Worm (Caenorhabditis elegans) whole organism, young adult: ENCODE results near the gene Y41D4A.6.

ENCODE experiments used
- D2030.7 ChIP-seq: fragments of 200-800 bp; sonication (Bioruptor generic); IDR thresholded peaks from 2 replicates; pipeline ENCODE4 v1.3.6; 2022; ENCODE audit warnings: missing genetic modification reagents, missing genetic modification characterization, missing compliant biosample characterization
- F23B12.7 ChIP-seq: sonication (generic microtip); optimal IDR thresholded peaks from 2 replicates; lab custom pipeline; 2017; ENCODE audit warnings: missing genetic modification characterization, mild to moderate bottlenecking, missing compliant biosample characterization, antibody characterized with exemption, moderate library complexity; ENCODE audit not compliant: insufficient read depth
- F33H1.4 ChIP-seq: fragments of 200-800 bp; sonication (Bioruptor generic); IDR thresholded peaks from 2 replicates; pipeline ENCODE4 v1.3.6; 2022; ENCODE audit warnings: missing genetic modification reagents, missing genetic modification characterization, missing compliant biosample characterization
- F49E8.2 ChIP-seq: sonication (generic microtip); optimal IDR thresholded peaks from 3 replicates; lab custom pipeline; 2017; ENCODE audit warnings: missing genetic modification characterization, mild to moderate bottlenecking, missing compliant biosample characterization, antibody characterized with exemption, moderate library complexity; ENCODE audit not compliant: insufficient read depth
- K11D2.4 ChIP-seq: fragments of 200-800 bp; sonication (Bioruptor generic); IDR thresholded peaks from 2 replicates; pipeline ENCODE4 v1.3.6; 2022; ENCODE audit warnings: missing genetic modification reagents, missing genetic modification characterization, missing compliant biosample characterization
- K12H6.12 ChIP-seq: fragments of 200-800 bp; sonication (Bioruptor generic); optimal IDR thresholded peaks from 2 replicates; lab custom pipeline; 2018; ENCODE audit warnings: mild to moderate bottlenecking, missing genetic modification characterization, missing compliant biosample characterization
- Y53G8AR.9 ChIP-seq: fragments of 200-800 bp; sonication (Bioruptor generic); conservative IDR thresholded peaks from 2 replicates; pipeline ENCODE4 v1.3.6; 2022; ENCODE audit warnings: missing genetic modification reagents, missing genetic modification characterization, missing compliant biosample characterization
- ZK185.1 ChIP-seq: sonication (generic microtip); optimal IDR thresholded peaks from 2 replicates; lab custom pipeline; 2016; ENCODE audit warnings: mild to moderate bottlenecking, missing genetic modification characterization, missing compliant biosample characterization; ENCODE audit not compliant: poor library complexity, severe bottlenecking
- attf-3 ChIP-seq: fragments of 200-800 bp; sonication (Bioruptor generic); conservative IDR thresholded peaks from 2 replicates; pipeline ENCODE4 v1.3.6; 2022; ENCODE audit warnings: missing genetic modification reagents, missing genetic modification characterization, missing compliant biosample characterization
- cebp-1 ChIP-seq, 2 experiments: fragments of 200-800 bp in 1 of 2; sonication (Bioruptor generic) in 1 of 2; sonication (generic microtip) in 1 of 2; IDR thresholded peaks in 1 of 2; optimal IDR thresholded peaks in 1 of 2; 2 replicates each; pipeline versions ENCODE4 v1.3.6 to Lab custom; 2017 to 2022; ENCODE audit warnings: missing compliant biosample characterization in 2 of 2, missing genetic modification characterization in 2 of 2, mild to moderate bottlenecking in 1 of 2, missing genetic modification reagents in 1 of 2, moderate library complexity in 1 of 2
- ceh-100 ChIP-seq: fragments of 200-800 bp; sonication (Bioruptor generic); IDR thresholded peaks from 2 replicates; pipeline ENCODE4 v1.3.6; 2022; ENCODE audit warnings: missing genetic modification reagents, missing genetic modification characterization, missing compliant biosample characterization
- ceh-27 ChIP-seq: fragments of 200-800 bp; sonication (Bioruptor generic); optimal IDR thresholded peaks from 2 replicates; lab custom pipeline; 2018; ENCODE audit warnings: mild to moderate bottlenecking, missing genetic modification characterization, moderate library complexity, missing compliant biosample characterization
- ceh-79 ChIP-seq: sonication (generic microtip); optimal IDR thresholded peaks from 2 replicates; lab custom pipeline; 2017; ENCODE audit warnings: mild to moderate bottlenecking, missing genetic modification characterization, missing compliant biosample characterization
- dox-1 ChIP-seq: fragments of 200-800 bp; sonication (Bioruptor generic); IDR thresholded peaks from 2 replicates; pipeline ENCODE4 v1.3.6; 2022; ENCODE audit warnings: missing genetic modification reagents, missing genetic modification characterization, missing compliant biosample characterization
- dpl-1 ChIP-seq: fragments of 150-350 bp; optimal IDR thresholded peaks from 2 replicates; lab custom pipeline; 2014; ENCODE audit warnings: missing biosample characterization, missing genetic modification reagents, missing genetic modification characterization
- efl-1 ChIP-seq: fragments of 150-350 bp; optimal IDR thresholded peaks from 2 replicates; lab custom pipeline; 2014; ENCODE audit warnings: missing biosample characterization, missing genetic modification reagents, missing genetic modification characterization
- egl-18 ChIP-seq: fragments of 200-800 bp; sonication (Bioruptor generic); IDR thresholded peaks from 2 replicates; pipeline ENCODE4 v1.3.6; 2022; ENCODE audit warnings: missing genetic modification reagents, missing genetic modification characterization, missing compliant biosample characterization
- ekl-4 ChIP-seq: fragments of 200-800 bp; sonication (Bioruptor generic); IDR thresholded peaks from 2 replicates; pipeline ENCODE4 v1.3.6; 2022; ENCODE audit warnings: missing genetic modification reagents, missing genetic modification characterization, missing compliant biosample characterization
- fkh-3 ChIP-seq: sonication (generic microtip); optimal IDR thresholded peaks from 2 replicates; lab custom pipeline; 2016; ENCODE audit warnings: mild to moderate bottlenecking, missing genetic modification characterization, missing compliant biosample characterization
- hlh-12 ChIP-seq: sonication (generic microtip); optimal IDR thresholded peaks from 2 replicates; lab custom pipeline; 2016; ENCODE audit warnings: missing genetic modification characterization, missing compliant biosample characterization
- hmg-1.2 ChIP-seq: fragments of 200-800 bp; sonication (Bioruptor generic); IDR thresholded peaks from 2 replicates; pipeline ENCODE4 v1.3.6; 2022; ENCODE audit warnings: missing genetic modification reagents, missing genetic modification characterization, missing compliant biosample characterization
- let-607 ChIP-seq, 2 experiments: fragments of 200-800 bp in 1 of 2; sonication (Bioruptor generic) in 1 of 2; sonication (generic microtip) in 1 of 2; optimal IDR thresholded peaks; 2 replicates each; lab custom pipeline; 2016 to 2018; ENCODE audit warnings: mild to moderate bottlenecking in 2 of 2, missing compliant biosample characterization in 2 of 2, missing genetic modification characterization in 2 of 2, moderate library complexity in 2 of 2, missing genotype in 1 of 2
- lin-26 ChIP-seq: fragments of 200-800 bp; sonication (Bioruptor generic); IDR thresholded peaks from 2 replicates; pipeline ENCODE4 v1.3.6; 2022; ENCODE audit warnings: missing genetic modification reagents, missing genetic modification characterization, missing compliant biosample characterization
- lin-35 ChIP-seq, 3 experiments: fragments of 150-350 bp in 2 of 3; sonication (generic microtip) in 1 of 3; optimal IDR thresholded peaks; 2 replicates each; lab custom pipeline; 2014 to 2018; ENCODE audit warnings: missing biosample characterization in 3 of 3, missing genetic modification characterization in 3 of 3, missing genetic modification reagents in 3 of 3
- lin-54 ChIP-seq: fragments of 200-800 bp; sonication (Bioruptor generic); optimal IDR thresholded peaks from 2 replicates; lab custom pipeline; 2018; ENCODE audit warnings: mild to moderate bottlenecking, missing genetic modification characterization, missing compliant biosample characterization
- madf-3 ChIP-seq: fragments of 200-800 bp; sonication (Bioruptor generic); IDR thresholded peaks from 2 replicates; pipeline ENCODE4 v1.3.6; 2022; ENCODE audit warnings: missing genetic modification reagents, missing genetic modification characterization, missing compliant biosample characterization
- madf-6 ChIP-seq: fragments of 200-800 bp; sonication (Bioruptor generic); IDR thresholded peaks from 2 replicates; pipeline ENCODE4 v1.3.6; 2022; ENCODE audit warnings: missing genetic modification reagents, missing genetic modification characterization, missing compliant biosample characterization
- madf-8 ChIP-seq: fragments of 200-800 bp; sonication (Bioruptor generic); conservative IDR thresholded peaks from 2 replicates; pipeline ENCODE4 v1.3.6; 2022; ENCODE audit warnings: missing genetic modification reagents, missing genetic modification characterization, missing compliant biosample characterization
- mxl-1 ChIP-seq: sonication (generic microtip); optimal IDR thresholded peaks from 2 replicates; lab custom pipeline; 2016; ENCODE audit warnings: missing genetic modification characterization, missing compliant biosample characterization
- nfyb-1 ChIP-seq: fragments of 200-800 bp; sonication (Bioruptor generic); IDR thresholded peaks from 2 replicates; pipeline ENCODE4 v1.3.6; 2022; ENCODE audit warnings: missing genetic modification reagents, missing genetic modification characterization, missing compliant biosample characterization
- nhr-80 ChIP-seq: sonication (generic microtip); optimal IDR thresholded peaks from 2 replicates; lab custom pipeline; 2016; ENCODE audit warnings: missing genetic modification characterization, missing compliant biosample characterization
- pbrm-1 ChIP-seq: fragments of 200-800 bp; sonication (Bioruptor generic); IDR thresholded peaks from 2 replicates; pipeline ENCODE4 v1.3.6; 2022; ENCODE audit warnings: missing genetic modification reagents, missing genetic modification characterization, missing compliant biosample characterization
- rcor-1 ChIP-seq: fragments of 200-800 bp; sonication (Bioruptor generic); IDR thresholded peaks from 2 replicates; pipeline ENCODE4 v1.3.6; 2022; ENCODE audit warnings: missing genetic modification reagents, missing genetic modification characterization, missing compliant biosample characterization
- sea-2 ChIP-seq: fragments of 200-800 bp; sonication (Bioruptor generic); IDR thresholded peaks from 2 replicates; pipeline ENCODE4 v1.3.6; 2022; ENCODE audit warnings: missing genetic modification characterization, missing compliant biosample characterization
- snpc-1.1 ChIP-seq: sonication (generic microtip); optimal IDR thresholded peaks from 2 replicates; lab custom pipeline; 2017; ENCODE audit warnings: missing genetic modification characterization, mild to moderate bottlenecking, missing compliant biosample characterization, antibody characterized with exemption, moderate library complexity, missing genotype, missing genetic modification reagents; ENCODE audit not compliant: insufficient read depth
- snpc-1.3 ChIP-seq: sonication (generic microtip); optimal IDR thresholded peaks from 2 replicates; lab custom pipeline; 2017; ENCODE audit warnings: missing genetic modification characterization, mild to moderate bottlenecking, missing compliant biosample characterization, antibody characterized with exemption, moderate library complexity, missing genotype, missing genetic modification reagents; ENCODE audit not compliant: insufficient read depth
- snpc-3.4 ChIP-seq: sonication (generic microtip); optimal IDR thresholded peaks from 2 replicates; lab custom pipeline; 2017; ENCODE audit warnings: missing genetic modification characterization, mild to moderate bottlenecking, missing compliant biosample characterization, antibody characterized with exemption, moderate library complexity, missing genotype, missing genetic modification reagents
- snpc-4 ChIP-seq, 5 experiments: fragments of 150-350 bp in 1 of 5; sonication (generic microtip) in 4 of 5; optimal IDR thresholded peaks; 2 replicates each; lab custom pipeline; 2014 to 2018; ENCODE audit warnings: missing genetic modification characterization in 5 of 5, missing biosample characterization in 3 of 5, antibody characterized with exemption in 2 of 5, mild to moderate bottlenecking in 2 of 5, missing compliant biosample characterization in 2 of 5, missing genotype in 2 of 5, moderate library complexity in 2 of 5, missing genetic modification reagents in 1 of 5
- tbp1 ChIP-seq: fragments of 200-800 bp; sonication (Bioruptor generic); optimal IDR thresholded peaks from 2 replicates; lab custom pipeline; 2018; ENCODE audit warnings: mild to moderate bottlenecking, missing genetic modification characterization, missing compliant biosample characterization
- tlf-1 ChIP-seq: fragments of 200-800 bp; sonication (Bioruptor generic); optimal IDR thresholded peaks from 2 replicates; lab custom pipeline; 2018; ENCODE audit warnings: mild to moderate bottlenecking, missing genetic modification characterization, missing compliant biosample characterization
- unc-130 ChIP-seq: sonication (generic microtip); optimal IDR thresholded peaks from 2 replicates; lab custom pipeline; 2016; ENCODE audit warnings: missing genetic modification reagents, missing genetic modification characterization, missing compliant biosample characterization
- xnd-1 ChIP-seq: sonication (generic microtip); optimal IDR thresholded peaks from 2 replicates; lab custom pipeline; 2016; ENCODE audit warnings: missing genotype, missing genetic modification reagents, missing genetic modification characterization, missing compliant biosample characterization
- ztf-26 ChIP-seq: sonication (generic microtip); optimal IDR thresholded peaks from 2 replicates; lab custom pipeline; 2017; ENCODE audit warnings: missing genetic modification characterization, missing compliant biosample characterization
- ztf-28 ChIP-seq: fragments of 200-800 bp; sonication (Bioruptor generic); IDR thresholded peaks from 2 replicates; pipeline ENCODE4 v1.3.6; 2022; ENCODE audit warnings: missing genetic modification reagents, missing genetic modification characterization, missing compliant biosample characterization

The Y41D4A.6 gene

DNA sequence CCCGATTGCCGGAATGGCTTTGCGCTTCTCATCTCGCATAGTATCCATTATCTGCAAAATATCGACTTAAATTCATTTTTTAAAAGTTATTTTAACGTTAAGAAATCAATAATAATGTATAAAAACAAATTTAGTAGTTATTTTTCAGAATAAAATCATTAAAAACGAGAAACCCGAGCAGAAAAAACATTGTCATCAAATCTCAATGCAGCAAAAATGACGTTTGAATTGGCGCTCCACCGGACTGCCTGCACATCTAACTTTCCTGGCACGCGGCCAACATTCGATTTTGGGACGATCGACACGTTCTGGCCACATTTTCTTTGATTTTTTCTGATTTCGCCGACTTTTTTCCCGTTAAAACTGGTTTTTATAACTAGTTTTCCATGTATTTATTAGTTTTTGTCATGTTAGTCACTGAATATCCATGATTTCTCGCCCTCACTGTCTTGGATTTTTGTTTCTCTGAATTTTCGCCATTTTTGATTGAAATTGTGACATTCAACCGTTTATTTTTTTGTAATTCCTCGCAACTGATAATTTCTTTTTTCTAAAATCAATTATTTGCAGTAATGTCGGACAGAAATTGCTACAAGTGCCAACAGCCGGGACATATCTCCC lies 35.5 kb downstream of the Y41D4A.6 start, which contains the start of the genes pbs-1 and K08D12.3:
pbs-1 (minus strand) TSS at position 51 of the 621 bp plus-strand sequence.
K08D12.3 (plus strand) TSS at position 571 of the 621 bp plus-strand sequence.
- TF ChIP-seq attf-3 (GFP tag; lab: Robert Waterston, UW) (0 out of 2 replicates have a peak, but pooled peaks have one; percentile 42), rcor-1 (GFP tag; lab: Robert Waterston, UW) (peak; percentile 37; the same call in 1 of the 2 replicates), Y53G8AR.9 (GFP tag; lab: Robert Waterston, UW) (peak; percentile 54; the same call in 1 of the 2 replicates), hlh-12 (tag; lab: Kevin White, UChicago) (no peak), dpl-1 (GFP tag; lab: Kevin White, UChicago) (peak; percentile 71), dox-1 (GFP tag; lab: Robert Waterston, UW) (0 out of 2 replicates have a peak, but pooled peaks have one; percentile 29), ceh-100 (0 out of 2 replicates have a peak, but pooled peaks have one; percentile 29), madf-3 (GFP tag; lab: Robert Waterston, UW) (peak; percentile 31; the same call in 1 of the 2 replicates), egl-18 (no peak), ZK185.1 (tag; lab: Kevin White, UChicago) (peak; percentile 14), tbp1 (GFP tag; lab: Kevin White, UChicago) (peak; percentile 43), ztf-28 (GFP tag; lab: Robert Waterston, UW) (0 out of 2 replicates have a peak, but pooled peaks have one; percentile 10), ztf-26 (tag; lab: Kevin White, UChicago) (peak; percentile 42), efl-1 (GFP tag; lab: Kevin White, UChicago) (peak; percentile 62), F23B12.7 (tag; lab: Kevin White, UChicago) (peak; percentile 40), ceh-79 (no peak), K11D2.4 (GFP tag; lab: Robert Waterston, UW) (peak; percentile 51; the same call in 1 of the 2 replicates), F33H1.4 (GFP tag; lab: Robert Waterston, UW) (peak; percentile 81), fkh-3 (tag; lab: Kevin White, UChicago) (no peak), lin-54 (GFP tag; lab: Kevin White, UChicago) (peak; percentile 97), snpc-4 (GFP tag; optimal IDR thresholded peaks at IDR 0.05; lab: Kevin White, UChicago) (no peak), snpc-4 (tag; optimal IDR thresholded peaks at IDR 0.05; lab: Kevin White, UChicago) (peak; percentile 20 to 69 (median 38)), cebp-1 (GFP tag; IDR thresholded peaks at IDR 0.05; lab: Robert Waterston, UW) (no peak), cebp-1 (tag; optimal IDR thresholded peaks at IDR 0.05; lab: Kevin White, UChicago) (peak; percentile 63), lin-35 (GFP tag; optimal IDR thresholded peaks at IDR 0.05; lab: Kevin White, UChicago) (peak in 2 of 3 experiments; percentile 7 to 87), D2030.7 (GFP tag; lab: Robert Waterston, UW) (peak; percentile 52), nhr-80 (peak; percentile 19), F49E8.2 (tag; lab: Kevin White, UChicago) (peak; percentile 63), xnd-1 (peak; percentile 49), ekl-4 (GFP tag; lab: Robert Waterston, UW) (peak; percentile 53), tlf-1 (peak; percentile 81), mxl-1 (tag; lab: Kevin White, UChicago) (no peak), snpc-3.4 (peak; percentile 46), snpc-1.3 (tag; lab: Kevin White, UChicago) (peak; percentile 32), ceh-27 (GFP tag; lab: Kevin White, UChicago) (peak; percentile 24), lin-26 (GFP tag; lab: Robert Waterston, UW) (no peak), K12H6.12 (peak; percentile 29), snpc-1.1 (peak; percentile 17), pbrm-1 (peak; percentile 68), madf-8 (GFP tag; lab: Robert Waterston, UW) (0 out of 2 replicates have a peak, but pooled peaks have one; percentile 28), let-607 (tag; optimal IDR thresholded peaks at IDR 0.05; lab: Kevin White, UChicago) (peak in 1 of 2 experiments; percentile 50), unc-130 (GFP tag; lab: Kevin White, UChicago) (no peak), madf-6 (GFP tag; lab: Robert Waterston, UW) (peak; percentile 72; the same call in 1 of the 2 replicates), nfyb-1 (GFP tag; lab: Robert Waterston, UW) (peak; percentile 61), sea-2 (GFP tag; lab: Robert Waterston, UW) (no peak), hmg-1.2 (GFP tag; lab: Robert Waterston, UW) (0 out of 2 replicates have a peak, but pooled peaks have one; percentile 13)
